Worm (Caenorhabditis elegans) whole organism, L2 larva: ENCODE results near the gene Y76B12C.8.

Experiments
- F13H6.1 ChIP-seq: sonication (generic microtip); optimal IDR thresholded peaks from 2 replicates; lab custom pipeline; 2016; ENCODE audit warnings: missing genetic modification characterization, missing compliant biosample characterization
- Y55F3AM.14 ChIP-seq: fragments of 200-800 bp; sonication (Bioruptor generic); optimal IDR thresholded peaks from 2 replicates; lab custom pipeline; 2018; ENCODE audit warnings: mild to moderate bottlenecking, missing genetic modification characterization, missing compliant biosample characterization
- ZK546.5 ChIP-seq: sonication (generic microtip); optimal IDR thresholded peaks from 2 replicates; lab custom pipeline; 2017; ENCODE audit warnings: missing biosample characterization, missing genetic modification characterization
- alr-1 ChIP-seq: fragments of 150-350 bp; optimal IDR thresholded peaks from 2 replicates; lab custom pipeline; 2014; ENCODE audit warnings: missing biosample characterization, missing genetic modification characterization
- aly-2 ChIP-seq: fragments of 150-350 bp; optimal IDR thresholded peaks from 2 replicates; lab custom pipeline; 2014; ENCODE audit warnings: missing biosample characterization, missing genetic modification characterization
- ama-1 ChIP-seq: fragments of 150-350 bp; optimal IDR thresholded peaks from 2 replicates; lab custom pipeline; 2018; ENCODE audit warnings: inconsistent platforms
- blmp-1 ChIP-seq: sonication (generic microtip); optimal IDR thresholded peaks from 2 replicates; lab custom pipeline; 2017; ENCODE audit warnings: missing genetic modification characterization, mild to moderate bottlenecking, missing compliant biosample characterization, antibody characterized with exemption, moderate library complexity; ENCODE audit not compliant: insufficient read depth
- ceh-16 ChIP-seq: fragments of 150-350 bp; optimal IDR thresholded peaks from 2 replicates; lab custom pipeline; 2014; ENCODE audit warnings: missing biosample characterization, missing genetic modification characterization
- ceh-82 ChIP-seq: fragments of 150-350 bp; optimal IDR thresholded peaks from 2 replicates; lab custom pipeline; 2014; ENCODE audit warnings: missing biosample characterization, missing genetic modification characterization
- crh-2 ChIP-seq: sonication (generic microtip); optimal IDR thresholded peaks from 2 replicates; lab custom pipeline; 2017; ENCODE audit warnings: missing biosample characterization, missing genetic modification characterization
- egl-27 ChIP-seq: sonication (generic microtip); optimal IDR thresholded peaks from 3 replicates; lab custom pipeline; 2017; ENCODE audit warnings: missing biosample characterization, missing genetic modification reagents, missing genetic modification characterization
- elt-1 ChIP-seq: fragments of 150-350 bp; optimal IDR thresholded peaks from 2 replicates; lab custom pipeline; 2014; ENCODE audit warnings: missing biosample characterization, missing genetic modification characterization
- elt-3 ChIP-seq: sonication (generic microtip); optimal IDR thresholded peaks from 2 replicates; lab custom pipeline; 2017; ENCODE audit warnings: missing biosample characterization, missing genetic modification characterization
- fos-1 ChIP-seq: fragments of 150-350 bp; optimal IDR thresholded peaks from 2 replicates; lab custom pipeline; 2014; ENCODE audit warnings: missing biosample characterization, missing genetic modification characterization
- gmeb-1 ChIP-seq: fragments of 150-350 bp; optimal IDR thresholded peaks from 2 replicates; lab custom pipeline; 2014; ENCODE audit warnings: missing biosample characterization, missing genetic modification characterization
- lin-11 ChIP-seq: fragments of 150-350 bp; sonication (generic microtip); optimal IDR thresholded peaks from 2 replicates; lab custom pipeline; 2014; ENCODE audit warnings: missing biosample characterization, missing genetic modification characterization, inconsistent platforms, mixed read lengths
- mab-5 ChIP-seq: fragments of 150-350 bp; optimal IDR thresholded peaks from 2 replicates; lab custom pipeline; 2014; ENCODE audit warnings: missing biosample characterization, missing genetic modification characterization
- mdl-1 ChIP-seq, 2 experiments: fragments of 150-350 bp in 1 of 2; sonication (generic microtip) in 1 of 2; optimal IDR thresholded peaks; 2 replicates each; lab custom pipeline; 2017; ENCODE audit warnings: missing biosample characterization in 2 of 2, missing genetic modification characterization in 2 of 2
- nhr-11 ChIP-seq: fragments of 150-350 bp; optimal IDR thresholded peaks from 2 replicates; lab custom pipeline; 2014; ENCODE audit warnings: missing biosample characterization, missing genetic modification characterization
- nhr-12 ChIP-seq: fragments of 150-350 bp; optimal IDR thresholded peaks from 2 replicates; lab custom pipeline; 2014; ENCODE audit warnings: missing biosample characterization, missing genetic modification characterization
- nhr-129 ChIP-seq: fragments of 150-350 bp; optimal IDR thresholded peaks from 2 replicates; lab custom pipeline; 2014; ENCODE audit warnings: missing biosample characterization, missing genetic modification characterization
- nhr-21 ChIP-seq: fragments of 150-350 bp; optimal IDR thresholded peaks from 2 replicates; lab custom pipeline; 2014; ENCODE audit warnings: missing biosample characterization, missing genetic modification characterization
- nhr-23 ChIP-seq: fragments of 150-350 bp; optimal IDR thresholded peaks from 2 replicates; lab custom pipeline; 2014; ENCODE audit warnings: missing biosample characterization, missing genetic modification reagents, missing genetic modification characterization
- nhr-237 ChIP-seq: fragments of 150-350 bp; optimal IDR thresholded peaks from 2 replicates; lab custom pipeline; 2014; ENCODE audit warnings: missing biosample characterization, missing genetic modification characterization
- nhr-25 ChIP-seq: fragments of 150-350 bp; sonication (generic microtip); optimal IDR thresholded peaks from 3 replicates; lab custom pipeline; 2014; ENCODE audit warnings: missing biosample characterization, missing genetic modification characterization
- nhr-6 ChIP-seq: fragments of 150-350 bp; optimal IDR thresholded peaks from 2 replicates; lab custom pipeline; 2014; ENCODE audit warnings: missing biosample characterization, missing genetic modification characterization
- peb-1 ChIP-seq: fragments of 150-350 bp; optimal IDR thresholded peaks from 2 replicates; lab custom pipeline; 2014; ENCODE audit warnings: missing biosample characterization, missing genetic modification characterization
- sem-4 ChIP-seq: fragments of 150-350 bp; optimal IDR thresholded peaks from 2 replicates; lab custom pipeline; 2014; ENCODE audit warnings: missing biosample characterization, missing genetic modification reagents, missing genetic modification characterization
- skn-1 ChIP-seq: sonication (generic microtip); optimal IDR thresholded peaks from 2 replicates; lab custom pipeline; 2017; ENCODE audit warnings: missing biosample characterization, missing genetic modification characterization
- sma-3 ChIP-seq: sonication (generic microtip); optimal IDR thresholded peaks from 2 replicates; lab custom pipeline; 2016; ENCODE audit warnings: missing genetic modification reagents, missing genetic modification characterization, missing compliant biosample characterization
- sma-9 ChIP-seq, 2 experiments: fragments of 150-350 bp in 1 of 2; sonication (generic microtip) in 1 of 2; optimal IDR thresholded peaks; 2 replicates each; lab custom pipeline; 2014 to 2016; ENCODE audit warnings: missing genetic modification characterization in 2 of 2, mild to moderate bottlenecking in 1 of 2, missing biosample characterization in 1 of 2, missing compliant biosample characterization in 1 of 2, missing genetic modification reagents in 1 of 2, moderate library complexity in 1 of 2
- snpc-4 ChIP-seq: fragments of 150-350 bp; optimal IDR thresholded peaks from 2 replicates; lab custom pipeline; 2014; ENCODE audit warnings: missing biosample characterization, missing genetic modification characterization
- unc-39 ChIP-seq: fragments of 150-350 bp; optimal IDR thresholded peaks from 2 replicates; lab custom pipeline; 2014; ENCODE audit warnings: missing biosample characterization, missing genetic modification characterization
- unc-62 ChIP-seq: fragments of 150-350 bp; optimal IDR thresholded peaks from 2 replicates; lab custom pipeline; 2014; ENCODE audit warnings: missing biosample characterization, missing genetic modification reagents, missing genetic modification characterization
- zag-1 ChIP-seq: fragments of 150-350 bp; optimal IDR thresholded peaks from 2 replicates; lab custom pipeline; 2014; ENCODE audit warnings: missing biosample characterization, missing genetic modification characterization
- ztf-1 ChIP-seq: fragments of 200-800 bp; sonication (Bioruptor generic); conservative IDR thresholded peaks from 2 replicates; pipeline ENCODE4 v1.3.6; 2022; ENCODE audit warnings: missing genetic modification characterization, missing compliant biosample characterization
- ztf-11 ChIP-seq: sonication (generic microtip); optimal IDR thresholded peaks from 2 replicates; lab custom pipeline; 2017; ENCODE audit warnings: missing biosample characterization, missing genetic modification characterization
- ztf-4 ChIP-seq: fragments of 150-350 bp; optimal IDR thresholded peaks from 2 replicates; lab custom pipeline; 2014; ENCODE audit warnings: missing biosample characterization, missing genetic modification characterization

Gene Y76B12C.8

ce11 chrIV:1979782-1980181 lies at the start of gene Y76B12C.8:
Y76B12C.8 (plus strand) TSS chrIV:1979988.
- no peak for TF ChIP-seq ZK546.5

ce11 chrIV:1945200-1945599 lies 34.6 kb upstream of the Y76B12C.8 start:
- TF ChIP-seq ztf-4 (no peak), crh-2 (tag; lab: Kevin White, UChicago) (no peak), skn-1 (tag; lab: Kevin White, UChicago) (no peak), ztf-1 (no peak), alr-1 (tag; lab: Kevin White, UChicago) (no peak), ceh-16 (no peak), mab-5 (tag; lab: Kevin White, UChicago) (no peak), F13H6.1 (tag; lab: Kevin White, UChicago) (no peak), nhr-25 (tag; lab: Kevin White, UChicago) (no peak), blmp-1 (tag; lab: Kevin White, UChicago) (no peak), sma-9 (GFP tag; optimal IDR thresholded peaks at IDR 0.05; lab: Kevin White, UChicago) (no peak), sma-9 (tag; optimal IDR thresholded peaks at IDR 0.05; lab: Kevin White, UChicago) (no peak), ztf-11 (tag; lab: Kevin White, UChicago) (no peak), nhr-237 (tag; lab: Kevin White, UChicago) (no peak), nhr-12 (tag; lab: Kevin White, UChicago) (no peak), Y55F3AM.14 (no peak)

ce11 chrIV:1947891-1948290 lies 31.9 kb upstream of the Y76B12C.8 start, which contains the start of gene tsen-54:
tsen-54 (plus strand) TSS chrIV:1948191.
- TF ChIP-seq lin-11: no peak
- no peak for TF ChIP-seq F13H6.1 (tag; lab: Kevin White, UChicago)
- no peak for TF ChIP-seq nhr-25 (tag; lab: Kevin White, UChicago)
- no peak for TF ChIP-seq egl-27 (tag; lab: Kevin White, UChicago)
- TF ChIP-seq mdl-1 (tag; optimal IDR thresholded peaks at IDR 0.05; lab: Kevin White, UChicago): no peak
- no peak for TF ChIP-seq aly-2
- TF ChIP-seq unc-62: no peak
- TF ChIP-seq nhr-23 (tag; lab: Kevin White, UChicago): no peak
- no peak for TF ChIP-seq zag-1 (tag; lab: Kevin White, UChicago)
- no peak for TF ChIP-seq sma-3
- no peak for TF ChIP-seq ztf-11 (tag; lab: Kevin White, UChicago)
- TF ChIP-seq elt-1 (tag; lab: Kevin White, UChicago): no peak
- TF ChIP-seq nhr-11 (tag; lab: Kevin White, UChicago): no peak
- TF ChIP-seq snpc-4 (tag; lab: Kevin White, UChicago): no peak
- no peak for TF ChIP-seq unc-39 (tag; lab: Kevin White, UChicago)
- TF ChIP-seq nhr-6 (tag; lab: Kevin White, UChicago): no peak
- TF ChIP-seq ceh-16: no peak
- no peak for TF ChIP-seq fos-1 (tag; lab: Kevin White, UChicago)
- TF ChIP-seq ceh-82 (tag; lab: Kevin White, UChicago): no peak
- no peak for TF ChIP-seq gmeb-1 (tag; lab: Kevin White, UChicago)

- TF ChIP-seq nhr-23 (tag; lab: Kevin White, UChicago) (no peak), nhr-25 (tag; lab: Kevin White, UChicago) (no peak), elt-1 (tag; lab: Kevin White, UChicago) (no peak), peb-1 (no peak), nhr-129 (tag; lab: Kevin White, UChicago) (no peak), unc-39 (tag; lab: Kevin White, UChicago) (no peak), mab-5 (tag; lab: Kevin White, UChicago) (no peak), nhr-21 (tag; lab: Kevin White, UChicago) (no peak), elt-3 (tag; lab: Kevin White, UChicago) (no peak), sem-4 (tag; lab: Kevin White, UChicago) (no peak), ama-1 (lab: Kevin White, UChicago) (no peak), crh-2 (tag; lab: Kevin White, UChicago) (no peak), fos-1 (tag; lab: Kevin White, UChicago) (no peak), ztf-1 (no peak), lin-11 (no peak)
- TF ChIP-seq, all 48 proteins: peak for 0
Measured at ce11 chrIV:1952312-1952711, 27.5 kb upstream of the Y76B12C.8 start.
